Worm (Caenorhabditis elegans): Measurements from ENCODE around the gene nlr-1.
A peak's percentile ranks its signal among the peaks of the same experiment; 100 is the strongest.

Gene nlr-1

DNA sequence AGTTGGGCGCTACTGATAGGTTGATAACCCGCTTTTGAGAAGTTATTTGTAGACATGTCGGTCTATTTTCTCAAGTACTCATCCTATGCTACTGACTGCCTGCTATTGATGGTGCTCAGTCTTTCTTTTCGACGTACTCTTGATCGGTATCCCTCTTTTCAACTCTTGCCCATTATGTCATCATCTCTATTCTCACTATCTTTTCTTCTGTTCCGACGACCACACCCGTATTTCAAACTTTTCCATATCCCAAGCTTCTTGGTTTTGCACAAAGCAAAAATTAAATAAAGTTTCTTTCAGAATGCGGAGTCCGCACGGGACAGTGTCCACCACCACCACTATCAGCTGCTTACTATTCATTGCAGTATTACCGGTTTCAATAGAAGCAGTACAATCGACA is 24.8 kb upstream of the nlr-1 start, which contains the start of gene F35G2.1:
TSS of gene F35G2.1 (plus strand) at position 301 of the 400 bp plus-strand sequence.
- TF ChIP-seq ceh-8 (GFP tag; optimal IDR thresholded peaks at IDR 0.05) (no peak), efl-1 (optimal IDR thresholded peaks at IDR 0.05) (no peak), efl-1 (GFP tag; optimal IDR thresholded peaks at IDR 0.05 in 1 of 2) (peak in 1 of 2 experiments; percentile 20), grh-1 (GFP tag; IDR thresholded peaks at IDR 0.05) (no peak), C34B4.2 (tag; optimal IDR thresholded peaks at IDR 0.05) (no peak)

DNA sequence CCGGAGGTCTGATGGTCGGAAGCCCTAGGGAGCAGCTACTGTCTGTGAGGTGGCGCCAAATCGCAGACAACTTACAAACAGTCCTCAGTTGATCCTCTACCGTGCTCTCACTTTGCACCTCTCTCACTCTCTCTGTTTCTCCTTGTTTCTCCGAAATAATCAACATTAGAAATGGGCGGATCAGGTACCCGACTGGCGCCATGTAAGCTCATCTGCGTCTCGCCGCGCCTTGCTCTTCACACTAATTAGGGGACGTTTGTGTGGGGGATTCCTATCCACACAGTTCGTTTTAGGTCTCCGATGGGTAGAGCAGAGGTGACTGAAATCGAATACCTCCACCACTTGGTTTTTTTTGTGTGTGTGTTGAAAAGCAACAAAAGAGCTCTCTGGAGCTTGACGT is 23.9 kb upstream of the nlr-1 start:
- TF ChIP-seq irx-1 (tag; optimal IDR thresholded peaks at IDR 0.05) (no peak), nhr-77 (tag; optimal IDR thresholded peaks at IDR 0.05) (peak; percentile 42), tbx-2 (tag; optimal IDR thresholded peaks at IDR 0.05) (peak; percentile 34), efl-1 (optimal IDR thresholded peaks at IDR 0.05) (no peak), efl-1 (GFP tag; optimal IDR thresholded peaks at IDR 0.05 in 1 of 2) (peak in 1 of 2 experiments; percentile 15), nhr-85 (tag) (no peak), sup-37 (GFP tag; optimal IDR thresholded peaks at IDR 0.05) (no peak), lin-14 (GFP tag; optimal IDR thresholded peaks at IDR 0.05) (peak; percentile 12), fkh-10 (GFP tag; optimal IDR thresholded peaks at IDR 0.05) (no peak)

- TF ChIP-seq mdl-1 (tag; optimal IDR thresholded peaks at IDR 0.05): no peak
- peak; percentile 20 for TF ChIP-seq lin-14 (GFP tag; optimal IDR thresholded peaks at IDR 0.05)
- TF ChIP-seq nhr-20 (tag; optimal IDR thresholded peaks at IDR 0.05): no peak
- TF ChIP-seq egl-13 (tag; optimal IDR thresholded peaks at IDR 0.05): no peak
- peak; percentile 17 for TF ChIP-seq nhr-71 (tag; optimal IDR thresholded peaks at IDR 0.05)
- no peak for TF ChIP-seq grh-1 (GFP tag; IDR thresholded peaks at IDR 0.05)
- TF ChIP-seq nhr-19 (GFP tag; conservative IDR thresholded peaks at IDR 0.05): peak; percentile 18; the same call in 1 of the 2 replicates
- TF ChIP-seq aha-1 (tag; optimal IDR thresholded peaks at IDR 0.05): no peak
- TF ChIP-seq lsy-2 (tag; optimal IDR thresholded peaks at IDR 0.05): peak in 1 of 2 experiments; percentile 27
- peak; percentile 63 for TF ChIP-seq tbx-2 (tag; optimal IDR thresholded peaks at IDR 0.05)
- TF ChIP-seq efl-1 (optimal IDR thresholded peaks at IDR 0.05): no peak
- TF ChIP-seq efl-1 (GFP tag; optimal IDR thresholded peaks at IDR 0.05 in 1 of 2): peak in 1 of 2 experiments; percentile 19
- no peak for TF ChIP-seq dsc-1 (tag; optimal IDR thresholded peaks at IDR 0.05)
- TF ChIP-seq fkh-4 (tag; optimal IDR thresholded peaks at IDR 0.05; ENCODE audit: borderline replicate concordance): no peak
- no peak for TF ChIP-seq C16A3.4 (tag; optimal IDR thresholded peaks at IDR 0.05)
- no peak for TF ChIP-seq F16B12.6 (tag; optimal IDR thresholded peaks at IDR 0.05)
- TF ChIP-seq ets-5 (GFP tag; IDR thresholded peaks at IDR 0.05): no peak
- TF ChIP-seq pqm-1 (tag; optimal IDR thresholded peaks at IDR 0.05): no peak
- peak; percentile 26 for TF ChIP-seq nhr-77 (tag; optimal IDR thresholded peaks at IDR 0.05)
- TF ChIP-seq sptf-1 (tag; optimal IDR thresholded peaks at IDR 0.05): no peak
- TF ChIP-seq unc-98 (GFP tag; IDR thresholded peaks at IDR 0.05): no peak
- TF ChIP-seq nhr-28 (tag; optimal IDR thresholded peaks at IDR 0.05): no peak
- TF ChIP-seq ztf-4 (tag; optimal IDR thresholded peaks at IDR 0.05): no peak
- no peak for TF ChIP-seq mef-2 (tag; optimal IDR thresholded peaks at IDR 0.05)
- TF ChIP-seq nhr-237 (tag; optimal IDR thresholded peaks at IDR 0.05): no peak
- no peak for TF ChIP-seq isw-1 (GFP tag; IDR thresholded peaks at IDR 0.05)
Observed at ce11 chrIV:12200812-12201211, 22.7 kb upstream of the nlr-1 start.

ce11 chrIV:12199538-12200158 is 21.5 kb upstream of the nlr-1 start:
- TF ChIP-seq nhr-71 (tag; optimal IDR thresholded peaks at IDR 0.05) (peak; percentile 6), Y116A8C.19 (tag; optimal IDR thresholded peaks at IDR 0.05; ENCODE audit: borderline replicate concordance) (no peak), mef-2 (tag; optimal IDR thresholded peaks at IDR 0.05) (no peak), hpl-2 (GFP tag; optimal IDR thresholded peaks at IDR 0.05) (no peak), lsy-2 (tag; optimal IDR thresholded peaks at IDR 0.05) (no peak), jun-1 (tag; optimal IDR thresholded peaks at IDR 0.05) (no peak), ceh-82 (tag; optimal IDR thresholded peaks at IDR 0.05) (no peak), vab-15 (tag; optimal IDR thresholded peaks at IDR 0.05) (no peak), mdl-1 (tag; optimal IDR thresholded peaks at IDR 0.05) (peak in 1 of 2 experiments; percentile 12), unc-98 (GFP tag; IDR thresholded peaks at IDR 0.05) (no peak), C34B4.2 (tag; optimal IDR thresholded peaks at IDR 0.05) (no peak), blmp-1 (tag; optimal IDR thresholded peaks at IDR 0.05) (peak; percentile 73), nhr-77 (tag; optimal IDR thresholded peaks at IDR 0.05) (peak; percentile 66), nhr-11 (tag; optimal IDR thresholded peaks at IDR 0.05) (no peak), F16B12.6 (tag; optimal IDR thresholded peaks at IDR 0.05) (no peak), tbx-2 (tag; optimal IDR thresholded peaks at IDR 0.05) (peak; percentile 12), unc-86 (tag; optimal IDR thresholded peaks at IDR 0.05) (no peak), hlh-17 (GFP tag; optimal IDR thresholded peaks at IDR 0.05; ENCODE audit: borderline replicate concordance) (no peak), nhr-85 (tag) (no peak), efl-1 (optimal IDR thresholded peaks at IDR 0.05) (no peak), efl-1 (GFP tag; optimal IDR thresholded peaks at IDR 0.05 in 1 of 2) (peak in 1 of 2 experiments; percentile 58), lin-35 (GFP tag; optimal IDR thresholded peaks at IDR 0.05) (peak in 1 of 2 experiments; percentile 32), ceh-88 (GFP tag; IDR thresholded peaks at IDR 0.05) (no peak), egl-27 (tag; optimal IDR thresholded peaks at IDR 0.05) (peak in 1 of 2 experiments; percentile 5), elt-2 (tag; optimal IDR thresholded peaks at IDR 0.05) (peak; percentile 82), ets-5 (GFP tag; IDR thresholded peaks at IDR 0.05) (no peak)

All from whole organism, L1 larva.